Worm (Caenorhabditis elegans): ENCODE data around the gene mig-6.

The mig-6 gene

ce11 chrV:7855382-7855994 is 28.5 kb downstream of the mig-6 start, which contains the start of gene C37C3.2 (continued):
- no peak for TF ChIP-seq cey-2 (tag; optimal IDR thresholded peaks at IDR 0.05; ENCODE audit: borderline replicate concordance, insufficient read depth)
- no peak for TF ChIP-seq mes-2 (tag; optimal IDR thresholded peaks at IDR 0.05; ENCODE audit: poor library complexity, severe bottlenecking)
- TF ChIP-seq ZK546.5 (tag; optimal IDR thresholded peaks at IDR 0.05), result no peak
- no peak for TF ChIP-seq madf-5 (GFP tag; IDR thresholded peaks at IDR 0.05)
- no peak for TF ChIP-seq daf-8 (GFP tag; IDR thresholded peaks at IDR 0.05)
- no peak for TF ChIP-seq snpc-4 (tag; optimal IDR thresholded peaks at IDR 0.05)
- no peak for TF ChIP-seq nhr-25 (tag; optimal IDR thresholded peaks at IDR 0.05; ENCODE audit: borderline replicate concordance, insufficient read depth)
- 0 out of 2 replicates have a peak, but pooled peaks have one; percentile 15 for TF ChIP-seq arid-1 (GFP tag; conservative IDR thresholded peaks at IDR 0.05)
- TF ChIP-seq php-3 (GFP tag; IDR thresholded peaks at IDR 0.05), result no peak
- no peak for TF ChIP-seq Y5F2A.4 (GFP tag; optimal IDR thresholded peaks at IDR 0.05)
- no peak for TF ChIP-seq T26A8.4 (GFP tag; IDR thresholded peaks at IDR 0.05)
- TF ChIP-seq ceh-28 (tag; optimal IDR thresholded peaks at IDR 0.05), result no peak
- no peak for TF ChIP-seq nhr-11 (tag; optimal IDR thresholded peaks at IDR 0.05)
- no peak for TF ChIP-seq dve-1 (tag; optimal IDR thresholded peaks at IDR 0.05; ENCODE audit: insufficient read depth)
- TF ChIP-seq T20F7.1 (GFP tag; optimal IDR thresholded peaks at IDR 0.05), result peak; percentile 34
- TF ChIP-seq ztf-11 (tag; optimal IDR thresholded peaks at IDR 0.05), result no peak
- TF ChIP-seq pha-4 (GFP tag; IDR thresholded peaks at IDR 0.05), result no peak
- no peak for TF ChIP-seq pha-4 (tag; optimal IDR thresholded peaks at IDR 0.05)
- no peak for TF ChIP-seq ceh-82 (tag; optimal IDR thresholded peaks at IDR 0.05)
- TF ChIP-seq nhr-76 (tag; optimal IDR thresholded peaks at IDR 0.05), result no peak
- TF ChIP-seq ceh-62 (tag; optimal IDR thresholded peaks at IDR 0.05), result no peak
- TF ChIP-seq ceh-20 (GFP tag; IDR thresholded peaks at IDR 0.05), result no peak
- TF ChIP-seq zip-2 (tag; optimal IDR thresholded peaks at IDR 0.05), result no peak
- TF ChIP-seq sdz-12 (GFP tag; optimal IDR thresholded peaks at IDR 0.05), result no peak
- TF ChIP-seq dpl-1 (GFP tag; optimal IDR thresholded peaks at IDR 0.05), result no peak
- no peak for TF ChIP-seq vab-7 (GFP tag; IDR thresholded peaks at IDR 0.05)
- no peak for TF ChIP-seq daf-19 (GFP tag; conservative IDR thresholded peaks at IDR 0.05)
- TF ChIP-seq nhr-237 (tag; optimal IDR thresholded peaks at IDR 0.05), result no peak
- TF ChIP-seq lin-38 (GFP tag; IDR thresholded peaks at IDR 0.05), result peak; percentile 3; the same call in 1 of the 2 replicates
- TF ChIP-seq nhr-42 (GFP tag; IDR thresholded peaks at IDR 0.05), result no peak
- TF ChIP-seq daf-16 (GFP tag; optimal IDR thresholded peaks at IDR 0.05), result no peak
- peak; percentile 8 for TF ChIP-seq daf-16 (tag; optimal IDR thresholded peaks at IDR 0.05)
- TF ChIP-seq spr-1 (tag; optimal IDR thresholded peaks at IDR 0.05), result peak; percentile 2
- TF ChIP-seq Y48G9A.11 (GFP tag; IDR thresholded peaks at IDR 0.05), result no peak
- TF ChIP-seq F49E8.2 (tag; optimal IDR thresholded peaks at IDR 0.05; ENCODE audit: borderline replicate concordance), result no peak
- TF ChIP-seq snpc-1.2 (GFP tag; IDR thresholded peaks at IDR 0.05), result no peak; the same call in 1 of the 2 replicates
- TF ChIP-seq nhr-77 (tag; optimal IDR thresholded peaks at IDR 0.05), result peak; percentile 51
- peak; percentile 8 for TF ChIP-seq hlh-30 (tag; optimal IDR thresholded peaks at IDR 0.05; ENCODE audit: insufficient read depth)
- no peak for TF ChIP-seq Y105C5A.15 (GFP tag; IDR thresholded peaks at IDR 0.05)
- no peak for TF ChIP-seq ama-1 (optimal IDR thresholded peaks at IDR 0.05)
- no peak for TF ChIP-seq dmd-8 (GFP tag; IDR thresholded peaks at IDR 0.05)
- no peak for TF ChIP-seq unc-62 (GFP tag; optimal IDR thresholded peaks at IDR 0.05 in 1 of 2)
- no peak for TF ChIP-seq unc-62 (tag; optimal IDR thresholded peaks at IDR 0.05)
- TF ChIP-seq F44E2.7 (GFP tag; IDR thresholded peaks at IDR 0.05), result 0 out of 2 replicates have a peak, but pooled peaks have one; percentile 54
- no peak for TF ChIP-seq egl-43 (GFP tag; IDR thresholded peaks at IDR 0.05)
- no peak for TF ChIP-seq tag-97 (GFP tag; IDR thresholded peaks at IDR 0.05)
